Worm (Caenorhabditis elegans): ENCODE data around the gene T07D4.2.
A peak's percentile ranks its signal among the peaks of the same experiment; 100 is the strongest.

ce11 chrII:8866844-8867243 lies 6.9 kb downstream of the T07D4.2 start:
- no peak for TF ChIP-seq R02D3.7 (tag; optimal IDR thresholded peaks at IDR 0.05)
- no peak for TF ChIP-seq snpc-4 (tag; optimal IDR thresholded peaks at IDR 0.05)
- no peak for TF ChIP-seq lin-13 (GFP tag; optimal IDR thresholded peaks at IDR 0.05)
- TF ChIP-seq fos-1 (tag; optimal IDR thresholded peaks at IDR 0.05) = peak; percentile 93
- no peak for TF ChIP-seq zag-1 (tag; optimal IDR thresholded peaks at IDR 0.05)
- no peak for TF ChIP-seq nhr-77 (tag; optimal IDR thresholded peaks at IDR 0.05)
- TF ChIP-seq lin-39 (tag; optimal IDR thresholded peaks at IDR 0.05) = no peak
- no peak for TF ChIP-seq F13H6.1 (tag; optimal IDR thresholded peaks at IDR 0.05)
- TF ChIP-seq nhr-25 (tag; optimal IDR thresholded peaks at IDR 0.05) = no peak
- no peak for TF ChIP-seq elt-1 (tag; optimal IDR thresholded peaks at IDR 0.05)
- TF ChIP-seq unc-62 (GFP tag; optimal IDR thresholded peaks at IDR 0.05) = no peak
- no peak for TF ChIP-seq ztf-11 (tag; optimal IDR thresholded peaks at IDR 0.05)
- TF ChIP-seq aly-2 (tag; optimal IDR thresholded peaks at IDR 0.05) = no peak
